Worm (Caenorhabditis elegans) whole organism, young adult: ENCODE measurements around the gene math-34.
"Not testable (repeated sequence)": the region's sequence is repeated elsewhere in the genome, so short reads cannot be mapped to it uniquely, and the experiment has no call there.

ENCODE experiments used
- C17E4.6 ChIP-seq: fragments of 200-800 bp; sonication (Bioruptor generic); IDR thresholded peaks from 2 replicates; pipeline ENCODE4 v1.3.6; 2022; ENCODE audit warnings: missing genetic modification reagents, missing genetic modification characterization, missing compliant biosample characterization
- F10E7.11 ChIP-seq: sonication (generic microtip); optimal IDR thresholded peaks from 2 replicates; lab custom pipeline; 2017; ENCODE audit warnings: mild to moderate bottlenecking, missing genetic modification characterization, moderate library complexity, missing compliant biosample characterization
- F39B2.1 ChIP-seq: fragments of 200-800 bp; sonication (Bioruptor generic); IDR thresholded peaks from 2 replicates; pipeline ENCODE4 v1.3.6; 2022; ENCODE audit warnings: missing genetic modification reagents, missing genetic modification characterization, missing compliant biosample characterization
- K11D2.4 ChIP-seq: fragments of 200-800 bp; sonication (Bioruptor generic); IDR thresholded peaks from 2 replicates; pipeline ENCODE4 v1.3.6; 2022; ENCODE audit warnings: missing genetic modification reagents, missing genetic modification characterization, missing compliant biosample characterization
- T07F8.4 ChIP-seq: sonication (generic microtip); optimal IDR thresholded peaks from 2 replicates; lab custom pipeline; 2016; ENCODE audit warnings: mild to moderate bottlenecking, missing genetic modification characterization, moderate library complexity, missing compliant biosample characterization
- Y53G8AR.9 ChIP-seq: fragments of 200-800 bp; sonication (Bioruptor generic); conservative IDR thresholded peaks from 2 replicates; pipeline ENCODE4 v1.3.6; 2022; ENCODE audit warnings: missing genetic modification reagents, missing genetic modification characterization, missing compliant biosample characterization
- die-1 ChIP-seq: sonication (generic microtip); optimal IDR thresholded peaks from 2 replicates; lab custom pipeline; 2016; ENCODE audit warnings: missing genotype, mild to moderate bottlenecking, missing genetic modification characterization, missing compliant biosample characterization
- dpl-1 ChIP-seq: fragments of 150-350 bp; optimal IDR thresholded peaks from 2 replicates; lab custom pipeline; 2014; ENCODE audit warnings: missing biosample characterization, missing genetic modification reagents, missing genetic modification characterization
- efl-1 ChIP-seq: fragments of 150-350 bp; optimal IDR thresholded peaks from 2 replicates; lab custom pipeline; 2014; ENCODE audit warnings: missing biosample characterization, missing genetic modification reagents, missing genetic modification characterization
- ekl-4 ChIP-seq: fragments of 200-800 bp; sonication (Bioruptor generic); IDR thresholded peaks from 2 replicates; pipeline ENCODE4 v1.3.6; 2022; ENCODE audit warnings: missing genetic modification reagents, missing genetic modification characterization, missing compliant biosample characterization
- ets-4 ChIP-seq: fragments of 200-800 bp; sonication (Bioruptor generic); optimal IDR thresholded peaks from 2 replicates; lab custom pipeline; 2018; ENCODE audit warnings: mild to moderate bottlenecking, missing genetic modification characterization, missing compliant biosample characterization
- gei-17 ChIP-seq: fragments of 200-800 bp; sonication (Bioruptor generic); optimal IDR thresholded peaks from 2 replicates; lab custom pipeline; 2018; ENCODE audit warnings: mild to moderate bottlenecking, missing genetic modification characterization, missing compliant biosample characterization
- him-1 ChIP-seq: sonication (generic microtip); optimal IDR thresholded peaks from 2 replicates; lab custom pipeline; 2016; ENCODE audit warnings: missing genotype, missing genetic modification reagents, missing genetic modification characterization, missing compliant biosample characterization
- hsf-1 ChIP-seq: fragments of 200-800 bp; sonication (Bioruptor generic); IDR thresholded peaks from 2 replicates; pipeline ENCODE4 v1.3.6; 2022; ENCODE audit warnings: missing genetic modification reagents, missing genetic modification characterization, missing compliant biosample characterization
- lsl-1 ChIP-seq: fragments of 200-800 bp; sonication (Bioruptor generic); optimal IDR thresholded peaks from 2 replicates; lab custom pipeline; 2018; ENCODE audit warnings: mild to moderate bottlenecking, missing genetic modification characterization, moderate library complexity, missing compliant biosample characterization
- madf-3 ChIP-seq: fragments of 200-800 bp; sonication (Bioruptor generic); IDR thresholded peaks from 2 replicates; pipeline ENCODE4 v1.3.6; 2022; ENCODE audit warnings: missing genetic modification reagents, missing genetic modification characterization, missing compliant biosample characterization
- madf-6 ChIP-seq: fragments of 200-800 bp; sonication (Bioruptor generic); IDR thresholded peaks from 2 replicates; pipeline ENCODE4 v1.3.6; 2022; ENCODE audit warnings: missing genetic modification reagents, missing genetic modification characterization, missing compliant biosample characterization
- mxl-1 ChIP-seq: sonication (generic microtip); optimal IDR thresholded peaks from 2 replicates; lab custom pipeline; 2016; ENCODE audit warnings: missing genetic modification characterization, missing compliant biosample characterization
- nfya-1 ChIP-seq: sonication (generic microtip); optimal IDR thresholded peaks from 2 replicates; lab custom pipeline; 2017; ENCODE audit warnings: antibody characterized with exemption, missing compliant biosample characterization, missing genetic modification characterization, borderline replicate concordance; ENCODE audit not compliant: insufficient read depth
- nhr-120 ChIP-seq: fragments of 200-800 bp; sonication (Bioruptor generic); IDR thresholded peaks from 2 replicates; pipeline ENCODE4 v1.3.6; 2022; ENCODE audit warnings: missing genetic modification characterization, missing compliant biosample characterization
- nhr-80 ChIP-seq: sonication (generic microtip); optimal IDR thresholded peaks from 2 replicates; lab custom pipeline; 2016; ENCODE audit warnings: missing genetic modification characterization, missing compliant biosample characterization
- pbrm-1 ChIP-seq: fragments of 200-800 bp; sonication (Bioruptor generic); IDR thresholded peaks from 2 replicates; pipeline ENCODE4 v1.3.6; 2022; ENCODE audit warnings: missing genetic modification reagents, missing genetic modification characterization, missing compliant biosample characterization
- snpc-4 ChIP-seq, 5 experiments: fragments of 150-350 bp in 1 of 5; sonication (generic microtip) in 4 of 5; optimal IDR thresholded peaks; 2 replicates each; lab custom pipeline; 2014 to 2018; ENCODE audit warnings: missing genetic modification characterization in 5 of 5, missing biosample characterization in 3 of 5, antibody characterized with exemption in 2 of 5, mild to moderate bottlenecking in 2 of 5, missing compliant biosample characterization in 2 of 5, missing genotype in 2 of 5, moderate library complexity in 2 of 5, missing genetic modification reagents in 1 of 5
- unc-130 ChIP-seq: sonication (generic microtip); optimal IDR thresholded peaks from 2 replicates; lab custom pipeline; 2016; ENCODE audit warnings: missing genetic modification reagents, missing genetic modification characterization, missing compliant biosample characterization
- unc-62 ChIP-seq: fragments of 150-350 bp; optimal IDR thresholded peaks from 2 replicates; lab custom pipeline; 2014; ENCODE audit warnings: missing biosample characterization, missing genetic modification reagents, missing genetic modification characterization
- zfh-2 ChIP-seq: fragments of 200-800 bp; sonication (Bioruptor generic); conservative IDR thresholded peaks from 2 replicates; pipeline ENCODE4 v1.3.6; 2022; ENCODE audit warnings: missing genetic modification reagents, missing genetic modification characterization, missing compliant biosample characterization
- ztf-22 ChIP-seq: fragments of 200-800 bp; sonication (Bioruptor generic); optimal IDR thresholded peaks from 2 replicates; lab custom pipeline; 2018; ENCODE audit warnings: mild to moderate bottlenecking, missing genetic modification characterization, moderate library complexity, missing compliant biosample characterization

math-34 gene

ce11 chrII:1049849-1050248 lies 21.1 kb downstream of the math-34 start, which contains the start of gene fbxb-40:
Gene fbxb-40, minus strand, starts transcription at chrII:1049949.
- TF ChIP-seq C17E4.6 (GFP tag; lab: Robert Waterston, UW) = no peak
- no peak for TF ChIP-seq F39B2.1 (GFP tag; lab: Robert Waterston, UW)
- 0 out of 2 replicates have a peak, but pooled peaks have one; percentile 11 for TF ChIP-seq zfh-2 (GFP tag; lab: Robert Waterston, UW)
- TF ChIP-seq madf-3 (GFP tag; lab: Robert Waterston, UW) = no peak
- no peak for TF ChIP-seq dpl-1 (GFP tag; lab: Kevin White, UChicago)

- TF ChIP-seq dpl-1 (GFP tag; lab: Kevin White, UChicago); die-1 (tag; lab: Kevin White, UChicago); pbrm-1 (GFP tag; lab: Robert Waterston, UW): not testable (repeated sequence)
Measured at ce11 chrII:1054724-1055123, 26.0 kb downstream of the math-34 start, which contains the start of gene K02E7.7. Gene K02E7.7, plus strand, starts transcription at chrII:1055024.

- TF ChIP-seq T07F8.4 (tag; lab: Kevin White, UChicago) (no peak), nhr-80 (tag; lab: Kevin White, UChicago) (peak; percentile 74), ekl-4 (GFP tag; lab: Robert Waterston, UW) (0 out of 2 replicates have a peak, but pooled peaks have one; percentile 14)
Measured at ce11 chrII:1056844-1057243, 28.1 kb downstream of the math-34 start.

- TF ChIP-seq K11D2.4 (GFP tag; lab: Robert Waterston, UW); nfya-1 (tag; lab: Kevin White, UChicago); him-1 (tag; lab: Kevin White, UChicago): not testable (repeated sequence)
Measured at ce11 chrII:1060702-1061101, 31.9 kb downstream of the math-34 start, which contains the start of gene btb-10. Gene btb-10, minus strand, starts transcription at chrII:1060802.

- TF ChIP-seq hsf-1 (GFP tag; lab: Robert Waterston, UW) = no peak
- TF ChIP-seq F10E7.11 = no peak
- TF ChIP-seq unc-130 (GFP tag; lab: Kevin White, UChicago) = no peak
- TF ChIP-seq nhr-80 (tag; lab: Kevin White, UChicago) = peak; percentile 54
- no peak for TF ChIP-seq ets-4 (GFP tag; lab: Kevin White, UChicago)
- TF ChIP-seq, all 124 proteins: peak for 1
Measured at ce11 chrII:1063926-1064325, 35.2 kb downstream of the math-34 start.

- TF ChIP-seq madf-6 (GFP tag; lab: Robert Waterston, UW) = no peak
- no peak for TF ChIP-seq ztf-22 (GFP tag; lab: Kevin White, UChicago)
- TF ChIP-seq nhr-120 (GFP tag; lab: Robert Waterston, UW) = no peak
- no peak for TF ChIP-seq Y53G8AR.9
- TF ChIP-seq mxl-1 (tag; lab: Kevin White, UChicago) = no peak
- no peak for TF ChIP-seq unc-62 (GFP tag; lab: Kevin White, UChicago)
- no peak for TF ChIP-seq gei-17 (GFP tag; lab: Kevin White, UChicago)
- no peak for TF ChIP-seq lsl-1
- no peak for TF ChIP-seq snpc-4 (GFP tag; optimal IDR thresholded peaks at IDR 0.05; lab: Kevin White, UChicago)
- TF ChIP-seq snpc-4 (tag; optimal IDR thresholded peaks at IDR 0.05; lab: Kevin White, UChicago) = no peak
- no peak for TF ChIP-seq him-1 (tag; lab: Kevin White, UChicago)
- no peak for TF ChIP-seq efl-1 (GFP tag; lab: Kevin White, UChicago)
Measured at ce11 chrII:1066907-1067306, 38.1 kb downstream of the math-34 start, which contains the start of gene K02E7.10. Gene K02E7.10, minus strand, starts transcription at chrII:1067007.
